Fruit fly (Drosophila melanogaster): Measurements from ENCODE around the gene Wdr92.

Wdr92 gene

DNA sequence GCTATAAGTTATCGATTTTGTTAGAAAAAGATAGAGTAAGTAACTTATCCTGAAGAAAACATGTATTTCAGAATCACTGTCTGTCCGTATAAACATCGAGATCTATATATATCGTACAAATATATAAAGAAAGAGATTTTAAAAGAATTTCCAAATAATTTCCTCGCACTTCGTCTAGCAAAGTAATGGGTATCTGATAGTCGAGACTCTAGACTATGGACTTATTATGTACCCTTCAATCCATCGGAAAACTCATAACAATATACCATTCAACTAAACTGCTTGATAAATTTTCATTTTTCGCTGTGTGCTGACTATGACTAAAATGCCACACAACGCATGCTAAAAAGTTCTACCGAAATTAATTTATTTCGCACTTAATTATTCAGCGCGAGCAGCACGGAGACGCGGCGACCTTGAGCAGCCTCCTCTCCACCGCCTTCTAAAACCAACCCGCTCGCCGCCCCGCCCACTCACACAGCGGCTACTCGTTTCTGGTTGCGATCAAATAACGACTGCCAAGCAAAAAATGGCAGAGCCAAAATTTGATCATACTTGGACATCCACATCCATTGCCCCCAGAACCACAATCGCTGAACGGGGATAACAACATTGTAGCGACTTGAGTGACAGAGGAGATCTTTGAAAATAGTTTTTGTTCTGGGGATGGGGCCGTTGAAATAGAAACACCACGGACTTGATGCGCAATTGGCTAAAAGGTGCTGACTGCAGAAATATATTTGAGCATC, 8.0 kb downstream of the Wdr92 start:
- TF ChIP-seq Met (GFP tag; optimal IDR thresholded peaks at IDR 0.05) (no peak), dsx (GFP tag; optimal IDR thresholded peaks at IDR 0.05; ENCODE audit: poor library complexity, severe bottlenecking) (peak; percentile 18), CG6854 (GFP tag; optimal IDR thresholded peaks at IDR 0.05) (no peak), CG7368 (GFP tag; optimal IDR thresholded peaks at IDR 0.05) (no peak), eg (GFP tag; IDR thresholded peaks at IDR 0.05) (no peak)

dm6 chr3L:17917687-17918434, 9.9 kb downstream of the Wdr92 start:
- TF ChIP-seq Eip78C (GFP tag) (peak; percentile 81), CG3032 (tag; optimal IDR thresholded peaks at IDR 0.05) (peak; percentile 11), salr (GFP tag; optimal IDR thresholded peaks at IDR 0.05) (no peak), fkh (GFP tag; optimal IDR thresholded peaks at IDR 0.05) (no peak), Met (GFP tag; optimal IDR thresholded peaks at IDR 0.05) (peak; percentile 1), CG8319 (GFP tag; optimal IDR thresholded peaks at IDR 0.05) (no peak), Hr4 (GFP tag; optimal IDR thresholded peaks at IDR 0.05) (peak; percentile 1), topi (GFP tag; optimal IDR thresholded peaks at IDR 0.05) (peak; percentile 6), acj6 (GFP tag; optimal IDR thresholded peaks at IDR 0.05) (peak; percentile 8), svp (GFP tag) (peak; percentile 67), ss (GFP tag; optimal IDR thresholded peaks at IDR 0.05) (peak in 1 of 2 experiments; percentile 17), vri (GFP tag; optimal IDR thresholded peaks at IDR 0.05) (peak; percentile 8), Ets96B (tag; optimal IDR thresholded peaks at IDR 0.05) (peak; percentile 15)

- TF ChIP-seq Met (GFP tag; optimal IDR thresholded peaks at IDR 0.05) (no peak), Ets21C (GFP tag; optimal IDR thresholded peaks at IDR 0.05) (no peak), fkh (GFP tag; optimal IDR thresholded peaks at IDR 0.05) (peak; percentile 7), fd59A (GFP tag; optimal IDR thresholded peaks at IDR 0.05) (no peak), net (GFP tag; optimal IDR thresholded peaks at IDR 0.05) (no peak), CG15336 (GFP tag; IDR thresholded peaks at IDR 0.05) (no peak), Sox14 (GFP tag; optimal IDR thresholded peaks at IDR 0.05) (no peak), CG16779 (tag; optimal IDR thresholded peaks at IDR 0.05) (no peak), svp (GFP tag) (peak; percentile 90), Hr4 (GFP tag; optimal IDR thresholded peaks at IDR 0.05) (no peak), vri (GFP tag; optimal IDR thresholded peaks at IDR 0.05) (peak; percentile 48), Lpt (GFP tag; optimal IDR thresholded peaks at IDR 0.05) (no peak)
These were observed 13.5 kb downstream of the Wdr92 start for dm6 chr3L:17921462-17921861.

- TF ChIP-seq CG7368 (GFP tag; optimal IDR thresholded peaks at IDR 0.05) (no peak), salr (GFP tag; optimal IDR thresholded peaks at IDR 0.05) (no peak), CG6808 (GFP tag; optimal IDR thresholded peaks at IDR 0.05) (peak; percentile 23), CG9139 (GFP tag; optimal IDR thresholded peaks at IDR 0.05) (peak; percentile 4), vri (GFP tag; optimal IDR thresholded peaks at IDR 0.05) (peak; percentile 83), fkh (GFP tag; optimal IDR thresholded peaks at IDR 0.05) (peak; percentile 53), svp (GFP tag) (peak; percentile 69)
These were observed 14.5 kb downstream of the Wdr92 start for dm6 chr3L:17922182-17923102.

- peak; percentile 4 for TF ChIP-seq fkh (GFP tag; optimal IDR thresholded peaks at IDR 0.05)
- TF ChIP-seq OdsH (GFP tag; optimal IDR thresholded peaks at IDR 0.05) = no peak
- peak; percentile 8 for TF ChIP-seq Eip78C (GFP tag)
- TF ChIP-seq CG31627 (GFP tag; optimal IDR thresholded peaks at IDR 0.05) = no peak
- TF ChIP-seq CG16779 (tag; optimal IDR thresholded peaks at IDR 0.05) = no peak
- TF ChIP-seq svp (GFP tag) = peak; percentile 55
These were observed 16.2 kb downstream of the Wdr92 start for dm6 chr3L:17924005-17924755.

Measured in whole organism, prepupa.